Fruit fly (Drosophila melanogaster): ENCODE measurements around the gene CG7044.

Gene CG7044

DNA sequence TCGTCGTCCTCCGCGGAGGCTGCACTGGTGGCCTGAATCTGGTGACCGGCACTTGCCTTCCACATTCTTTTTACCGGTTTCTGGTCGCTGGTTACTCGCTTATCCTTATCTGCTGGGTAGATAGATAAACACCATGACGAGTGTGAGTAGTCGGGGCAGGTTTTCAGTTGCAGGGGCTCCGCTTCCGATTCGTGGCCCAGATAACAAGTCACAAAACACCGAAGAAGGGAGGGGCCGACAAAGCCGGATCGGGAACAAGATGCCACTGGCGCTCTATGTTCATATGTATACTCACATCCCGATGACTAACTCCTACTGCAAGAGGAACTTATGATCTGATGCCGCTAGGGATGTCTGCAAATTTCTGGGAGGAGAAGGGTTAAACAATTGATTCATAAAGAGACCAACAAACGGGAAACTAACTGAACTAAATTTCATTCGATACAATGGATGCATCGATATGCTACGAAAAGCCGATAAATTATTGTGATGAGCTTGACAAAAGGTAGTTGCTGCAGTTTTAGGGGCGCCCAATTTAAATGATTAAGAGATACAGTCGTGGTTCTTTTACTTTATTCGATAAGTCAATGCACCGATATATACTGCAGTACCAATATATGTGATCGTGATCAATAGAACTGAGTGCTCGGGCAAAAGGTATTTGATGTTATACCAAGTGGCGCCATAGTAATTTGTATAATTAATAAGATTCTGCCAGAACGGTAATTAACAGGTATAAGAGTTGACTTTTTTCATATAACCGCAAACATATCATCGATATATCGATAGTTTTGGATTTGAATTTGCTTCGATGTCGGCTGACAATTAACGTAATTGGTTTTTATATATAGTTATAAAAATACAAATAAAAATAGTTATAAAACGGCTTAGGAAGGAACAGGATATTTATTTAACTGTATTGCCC, 37.3 kb downstream of the CG7044 start, which contains the start of gene Cortactin (continued):
- TF ChIP-seq CG13775 (GFP tag; optimal IDR thresholded peaks at IDR 0.05): no peak
- no peak for TF ChIP-seq Mad (GFP tag; optimal IDR thresholded peaks at IDR 0.05)
- no peak for TF ChIP-seq psq (GFP tag; optimal IDR thresholded peaks at IDR 0.05)
- no peak for TF ChIP-seq stc (GFP tag; IDR thresholded peaks at IDR 0.05)
- peak; percentile 9 for TF ChIP-seq mirr (GFP tag; optimal IDR thresholded peaks at IDR 0.05)
- TF ChIP-seq croc (GFP tag; conservative IDR thresholded peaks at IDR 0.05): no peak
- peak; percentile 99 for TF ChIP-seq E2f2 (GFP tag; IDR thresholded peaks at IDR 0.05)
- peak; percentile 32 for TF ChIP-seq phol (tag; optimal IDR thresholded peaks at IDR 0.05)
- peak; percentile 93 for TF ChIP-seq bbx (GFP tag; IDR thresholded peaks at IDR 0.05; ENCODE audit: partially characterized antibody)
- TF ChIP-seq hbn (GFP tag; IDR thresholded peaks at IDR 0.05; ENCODE audit: partially characterized antibody): peak; percentile 81
- no peak for TF ChIP-seq twi (tag; optimal IDR thresholded peaks at IDR 0.05)
- no peak for TF ChIP-seq maf-S (GFP tag; optimal IDR thresholded peaks at IDR 0.05)
- no peak for TF ChIP-seq CG8388 (GFP tag; optimal IDR thresholded peaks at IDR 0.05)
- no peak for TF ChIP-seq ac (GFP tag; optimal IDR thresholded peaks at IDR 0.05)
- TF ChIP-seq bowl (GFP tag; IDR thresholded peaks at IDR 0.05): no peak
- TF ChIP-seq CG5180 (GFP tag; optimal IDR thresholded peaks at IDR 0.05): no peak
- no peak for TF ChIP-seq CG6683 (GFP tag; optimal IDR thresholded peaks at IDR 0.05)
- no peak for TF ChIP-seq B-H1 (GFP tag; IDR thresholded peaks at IDR 0.05)
- TF ChIP-seq disco-r (GFP tag; optimal IDR thresholded peaks at IDR 0.05): no peak
- TF ChIP-seq lola (GFP tag; optimal IDR thresholded peaks at IDR 0.05): no peak
- TF ChIP-seq cg (GFP tag; optimal IDR thresholded peaks at IDR 0.05): no peak
- TF ChIP-seq CG1603 (tag; optimal IDR thresholded peaks at IDR 0.05): peak; percentile 72
- TF ChIP-seq PHDP (tag; optimal IDR thresholded peaks at IDR 0.05): no peak
- peak; percentile 33 for TF ChIP-seq CG10267 (tag; optimal IDR thresholded peaks at IDR 0.05)
- TF ChIP-seq chif (GFP tag; optimal IDR thresholded peaks at IDR 0.05): no peak
- no peak for TF ChIP-seq CG7786 (GFP tag; optimal IDR thresholded peaks at IDR 0.05)
- TF ChIP-seq yki (optimal IDR thresholded peaks at IDR 0.05): no peak
- TF ChIP-seq dmrt99B (tag; optimal IDR thresholded peaks at IDR 0.05): no peak
- TF ChIP-seq CG31388 (GFP tag; optimal IDR thresholded peaks at IDR 0.05): no peak
- TF ChIP-seq ham (GFP tag; IDR thresholded peaks at IDR 0.05): no peak
- TF ChIP-seq Ada2b (GFP tag; IDR thresholded peaks at IDR 0.05): no peak
- TF ChIP-seq tio (GFP tag; optimal IDR thresholded peaks at IDR 0.05): no peak
- TF ChIP-seq CG3838 (GFP tag; optimal IDR thresholded peaks at IDR 0.05): no peak
- TF ChIP-seq BEAF-32 (GFP tag; optimal IDR thresholded peaks at IDR 0.05): peak; percentile 90
- no peak for TF ChIP-seq HLH3B (GFP tag; IDR thresholded peaks at IDR 0.05)
- TF ChIP-seq CG8290 (GFP tag; optimal IDR thresholded peaks at IDR 0.05): no peak
- TF ChIP-seq CG8290 (tag; optimal IDR thresholded peaks at IDR 0.05): peak; percentile 68 to 86
- TF ChIP-seq D (optimal IDR thresholded peaks at IDR 0.05): no peak
- no peak for TF ChIP-seq D (GFP tag; optimal IDR thresholded peaks at IDR 0.05)
- no peak for TF ChIP-seq CG2678 (tag; optimal IDR thresholded peaks at IDR 0.05)
- TF ChIP-seq CG4404 (GFP tag; IDR thresholded peaks at IDR 0.05): no peak
- TF ChIP-seq CG4707 (GFP tag; optimal IDR thresholded peaks at IDR 0.05): no peak
- no peak for TF ChIP-seq tgo (GFP tag; IDR thresholded peaks at IDR 0.05)
- TF ChIP-seq pho (GFP tag; optimal IDR thresholded peaks at IDR 0.05): no peak
- no peak for TF ChIP-seq usp (GFP tag; optimal IDR thresholded peaks at IDR 0.05)
- TF ChIP-seq Hsf (GFP tag; optimal IDR thresholded peaks at IDR 0.05): no peak
- TF ChIP-seq CG9876 (GFP tag; optimal IDR thresholded peaks at IDR 0.05): no peak
- peak; percentile 95 for TF ChIP-seq grn (GFP tag; optimal IDR thresholded peaks at IDR 0.05)
- no peak for TF ChIP-seq Max (GFP tag; optimal IDR thresholded peaks at IDR 0.05)
- peak; percentile 90 for TF ChIP-seq MESR4 (GFP tag; optimal IDR thresholded peaks at IDR 0.05)
